ENCODE assay signal across 3 fruit fly cellular contexts in genomic region chrX:3811340-3811788, dm6.
TF ChIP-seq lines count a peak whose summit lies in the region.

TSS of gene ec (plus strand) at chrX:3811698.

TF ChIP-seq in whole organism, embryonic, 481 proteins besides CTCF, POLR2A, EP300 and RAD21 (continued from another document and continues in another):
- no peak for TF ChIP-seq Hand (GFP tag; optimal IDR thresholded peaks at IDR 0.05; lab: Kevin White, UChicago)
- no peak for TF ChIP-seq CG3995 (GFP tag; optimal IDR thresholded peaks at IDR 0.05; lab: Kevin White, UChicago)
- TF ChIP-seq grn (GFP tag; optimal IDR thresholded peaks at IDR 0.05; lab: Kevin White, UChicago): peak; percentile 2
- TF ChIP-seq HLHmδ (GFP tag; optimal IDR thresholded peaks at IDR 0.05; lab: Kevin White, UChicago): peak; percentile 79
- TF ChIP-seq mirr (GFP tag; optimal IDR thresholded peaks at IDR 0.05; lab: Kevin White, UChicago): no peak
- TF ChIP-seq B-H1 (GFP tag; IDR thresholded peaks at IDR 0.05; lab: Robert Waterston, UW): no peak; the same call in 2 of the 3 replicates
- TF ChIP-seq B-H2 (GFP tag; optimal IDR thresholded peaks at IDR 0.05; lab: Kevin White, UChicago): no peak
- peak; percentile 5 for TF ChIP-seq nmo (GFP tag; optimal IDR thresholded peaks at IDR 0.05; lab: Kevin White, UChicago)
- TF ChIP-seq CG17612 (GFP tag; IDR thresholded peaks at IDR 0.05; lab: Robert Waterston, UW): no peak
- TF ChIP-seq Dfd (GFP tag; optimal IDR thresholded peaks at IDR 0.05; lab: Kevin White, UChicago): no peak
- TF ChIP-seq CG18476 (GFP tag; optimal IDR thresholded peaks at IDR 0.05; lab: Kevin White, UChicago): no peak
- no peak for TF ChIP-seq PHDP (tag; optimal IDR thresholded peaks at IDR 0.05; lab: Kevin White, UChicago)
- no peak for TF ChIP-seq CG6854 (GFP tag; optimal IDR thresholded peaks at IDR 0.05; lab: Kevin White, UChicago)
- TF ChIP-seq Dad (GFP tag; optimal IDR thresholded peaks at IDR 0.05; lab: Kevin White, UChicago): no peak
- TF ChIP-seq CG9437 (GFP tag; optimal IDR thresholded peaks at IDR 0.05; lab: Kevin White, UChicago): no peak
- no peak for TF ChIP-seq ewg (GFP tag; optimal IDR thresholded peaks at IDR 0.05; lab: Kevin White, UChicago)
- no peak for TF ChIP-seq CG16779 (GFP tag; IDR thresholded peaks at IDR 0.05; lab: Robert Waterston, UW)
- TF ChIP-seq bab2 (GFP tag; optimal IDR thresholded peaks at IDR 0.05; lab: Kevin White, UChicago): no peak
- peak; percentile 11 for TF ChIP-seq sug (tag; optimal IDR thresholded peaks at IDR 0.05; lab: Kevin White, UChicago)
- TF ChIP-seq zfh1 (GFP tag; IDR thresholded peaks at IDR 0.05; lab: Robert Waterston, UW): 0 out of 3 replicates have a peak, but pooled peaks have one; percentile 18
- TF ChIP-seq Atf3 (GFP tag; optimal IDR thresholded peaks at IDR 0.05; lab: Kevin White, UChicago): no peak
- no peak for TF ChIP-seq zen (tag; optimal IDR thresholded peaks at IDR 0.05; lab: Kevin White, UChicago)
- peak; percentile 20 for TF ChIP-seq Blimp-1 (GFP tag; optimal IDR thresholded peaks at IDR 0.05; lab: Kevin White, UChicago)
- no peak for TF ChIP-seq CG11085 (GFP tag; IDR thresholded peaks at IDR 0.05; lab: Robert Waterston, UW)
- no peak for TF ChIP-seq esg (GFP tag; conservative IDR thresholded peaks at IDR 0.05; lab: Robert Waterston, UW)
- TF ChIP-seq inv (GFP tag; IDR thresholded peaks at IDR 0.05; lab: Robert Waterston, UW; ENCODE audit: partially characterized antibody): no peak
- no peak for TF ChIP-seq Tbp (GFP tag; optimal IDR thresholded peaks at IDR 0.05; lab: Kevin White, UChicago)
- no peak for TF ChIP-seq hbn (GFP tag; IDR thresholded peaks at IDR 0.05; lab: Robert Waterston, UW; ENCODE audit: partially characterized antibody)
- TF ChIP-seq CG12236 (GFP tag; optimal IDR thresholded peaks at IDR 0.05; lab: Kevin White, UChicago): no peak
- TF ChIP-seq CG12659 (GFP tag; optimal IDR thresholded peaks at IDR 0.05; lab: Kevin White, UChicago): peak; percentile 38
- TF ChIP-seq CG17359 (tag; optimal IDR thresholded peaks at IDR 0.05; lab: Kevin White, UChicago): peak; percentile 36
- TF ChIP-seq CG18262 (tag; optimal IDR thresholded peaks at IDR 0.05; lab: Kevin White, UChicago): peak; percentile 9
- TF ChIP-seq az2 (GFP tag; optimal IDR thresholded peaks at IDR 0.05; lab: Kevin White, UChicago): no peak
- peak; percentile 55 for TF ChIP-seq CG33213 (GFP tag; optimal IDR thresholded peaks at IDR 0.05; lab: Kevin White, UChicago)
- 0 out of 2 replicates have a peak, but pooled peaks have one; percentile 33 for TF ChIP-seq Rfx (GFP tag; IDR thresholded peaks at IDR 0.05; lab: Robert Waterston, UW)
- TF ChIP-seq CG10321 (GFP tag; IDR thresholded peaks at IDR 0.05; lab: Robert Waterston, UW): no peak
- TF ChIP-seq br (optimal IDR thresholded peaks at IDR 0.05; lab: Kevin White, UChicago): no peak
- peak; percentile 19 for TF ChIP-seq Side (GFP tag; optimal IDR thresholded peaks at IDR 0.05; lab: Kevin White, UChicago)
- peak; percentile 61; the same call in 2 of the 3 replicates for TF ChIP-seq Opbp (GFP tag; IDR thresholded peaks at IDR 0.05; lab: Robert Waterston, UW; ENCODE audit: partially characterized antibody)
- peak; percentile 4 for TF ChIP-seq CG10979 (tag; optimal IDR thresholded peaks at IDR 0.05; lab: Kevin White, UChicago)
- no peak for TF ChIP-seq CG8478 (optimal IDR thresholded peaks at IDR 0.05; lab: Kevin White, UChicago)
- no peak for TF ChIP-seq Abd-B (GFP tag; optimal IDR thresholded peaks at IDR 0.05; lab: Kevin White, UChicago)
- no peak for TF ChIP-seq tin (GFP tag; optimal IDR thresholded peaks at IDR 0.05; lab: Kevin White, UChicago)
- peak; percentile 77 for TF ChIP-seq HmgD (GFP tag; optimal IDR thresholded peaks at IDR 0.05; lab: Kevin White, UChicago)

TF ChIP-seq in whole organism, prepupa, 60 proteins besides CTCF, POLR2A, EP300 and RAD21 (continued from another document):
- peak; percentile 63 for TF ChIP-seq fkh (GFP tag; optimal IDR thresholded peaks at IDR 0.05; lab: Kevin White, UChicago)
- TF ChIP-seq CG31627 (GFP tag; optimal IDR thresholded peaks at IDR 0.05; lab: Kevin White, UChicago): no peak
- no peak for TF ChIP-seq CG11762 (GFP tag; optimal IDR thresholded peaks at IDR 0.05; lab: Kevin White, UChicago; ENCODE audit: insufficient read depth)
- TF ChIP-seq CG6792 (GFP tag; optimal IDR thresholded peaks at IDR 0.05; lab: Kevin White, UChicago): no peak
- TF ChIP-seq CG11294 (GFP tag; IDR thresholded peaks at IDR 0.05; lab: Robert Waterston, UW): no peak
- peak; percentile 48; the same call in 1 of the 3 replicates for TF ChIP-seq CG6163 (GFP tag; IDR thresholded peaks at IDR 0.05; lab: Robert Waterston, UW)
- TF ChIP-seq CG32006 (GFP tag; optimal IDR thresholded peaks at IDR 0.05; lab: Kevin White, UChicago): no peak
- TF ChIP-seq CG16779 (tag; optimal IDR thresholded peaks at IDR 0.05; lab: Kevin White, UChicago): no peak
- no peak for TF ChIP-seq CG8632 (GFP tag; optimal IDR thresholded peaks at IDR 0.05; lab: Kevin White, UChicago)
- no peak for TF ChIP-seq CG11902 (GFP tag; optimal IDR thresholded peaks at IDR 0.05; lab: Kevin White, UChicago)
- TF ChIP-seq Gug (GFP tag; IDR thresholded peaks at IDR 0.05; lab: Robert Waterston, UW): 0 out of 2 replicates have a peak, but pooled peaks have one; percentile 23
- TF ChIP-seq Ets96B (tag; optimal IDR thresholded peaks at IDR 0.05; lab: Kevin White, UChicago): no peak
- TF ChIP-seq dac (GFP tag; optimal IDR thresholded peaks at IDR 0.05; lab: Kevin White, UChicago): no peak
- TF ChIP-seq svp (GFP tag; lab: Kevin White, UChicago): no peak
- TF ChIP-seq CG9139 (GFP tag; optimal IDR thresholded peaks at IDR 0.05; lab: Kevin White, UChicago): peak; percentile 6
- peak; percentile 22 for TF ChIP-seq net (GFP tag; optimal IDR thresholded peaks at IDR 0.05; lab: Kevin White, UChicago)
- no peak for TF ChIP-seq achi (GFP tag; optimal IDR thresholded peaks at IDR 0.05; lab: Kevin White, UChicago)
- TF ChIP-seq CG3919 (GFP tag; optimal IDR thresholded peaks at IDR 0.05; lab: Kevin White, UChicago): peak; percentile 42
- no peak for TF ChIP-seq topi (GFP tag; optimal IDR thresholded peaks at IDR 0.05; lab: Kevin White, UChicago)
- no peak for TF ChIP-seq CG6276 (GFP tag; optimal IDR thresholded peaks at IDR 0.05; lab: Kevin White, UChicago)

TF ChIP-seq in whole organism, wandering third instar larva, 38 proteins besides CTCF, POLR2A, EP300 and RAD21 (continued from another document):
- TF ChIP-seq HLH106 (tag; optimal IDR thresholded peaks at IDR 0.05; lab: Kevin White, UChicago) (no peak), dmrt93B (GFP tag; optimal IDR thresholded peaks at IDR 0.05; lab: Kevin White, UChicago) (no peak)
